Fruit fly (Drosophila melanogaster) whole organism, embryonic: ENCODE data around the gene Vdup1.
A peak's percentile ranks its signal among the peaks of the same experiment; 100 is the strongest.

Experiments used
- Adf1 ChIP-seq: fragments of 200-800 bp; sonication (Bioruptor generic); IDR thresholded peaks from 2 replicates; pipeline ENCODE4 v1.3.6; 2022; ENCODE audit warnings: missing biosample characterization, missing genetic modification characterization
- Atf3 ChIP-seq: fragments of 200-800 bp; sonication (Bioruptor generic); optimal IDR thresholded peaks from 3 replicates; lab custom pipeline; 2016; ENCODE audit warnings: missing biosample characterization, missing genetic modification characterization
- BEAF-32 ChIP-seq: fragments of 200-800 bp; sonication (Bioruptor generic); optimal IDR thresholded peaks from 3 replicates; lab custom pipeline; 2017; ENCODE audit warnings: missing biosample characterization, missing genetic modification characterization, mild to moderate bottlenecking, moderate library complexity, missing genetic modification reagents
- Bdp1 ChIP-seq: fragments of 200-800 bp; sonication (Bioruptor generic); optimal IDR thresholded peaks from 3 replicates; lab custom pipeline; 2016; ENCODE audit warnings: missing biosample characterization, missing genetic modification characterization
- BtbVII ChIP-seq: fragments of 200-800 bp; sonication (Bioruptor generic); optimal IDR thresholded peaks from 3 replicates; lab custom pipeline; 2017; ENCODE audit warnings: missing biosample characterization, mild to moderate bottlenecking, missing genetic modification characterization
- CG10462 ChIP-seq: fragments of 200-800 bp; sonication (Bioruptor generic); optimal IDR thresholded peaks from 2 replicates; lab custom pipeline; 2016; ENCODE audit warnings: missing biosample characterization, missing genetic modification characterization
- CG12236 ChIP-seq: fragments of 200-800 bp; sonication (Bioruptor generic); optimal IDR thresholded peaks from 2 replicates; lab custom pipeline; 2016; ENCODE audit warnings: missing biosample characterization, missing genetic modification characterization
- CG14050 ChIP-seq: fragments of 200-800 bp; sonication (Bioruptor generic); IDR thresholded peaks from 3 replicates; pipeline ENCODE4 v1.3.6; 2022; ENCODE audit warnings: missing biosample characterization, missing genetic modification characterization
- CG17802 ChIP-seq: fragments of 200-800 bp; sonication (Bioruptor generic); optimal IDR thresholded peaks from 2 replicates; lab custom pipeline; 2018; ENCODE audit warnings: missing biosample characterization, mild to moderate bottlenecking, missing genetic modification characterization, moderate library complexity
- CG2116 ChIP-seq: fragments of 200-800 bp; sonication (Bioruptor generic); optimal IDR thresholded peaks from 3 replicates; lab custom pipeline; 2018; ENCODE audit warnings: missing biosample characterization, mild to moderate bottlenecking, missing genetic modification characterization
- CG2678 ChIP-seq: fragments of 200-800 bp; sonication (Bioruptor generic); optimal IDR thresholded peaks from 3 replicates; lab custom pipeline; 2019; ENCODE audit warnings: missing biosample characterization, mild to moderate bottlenecking, missing genetic modification characterization, moderate library complexity
- CG31224 ChIP-seq: fragments of 200-800 bp; sonication (Bioruptor generic); IDR thresholded peaks from 2 replicates; pipeline ENCODE4 v1.3.6; 2022; ENCODE audit warnings: missing biosample characterization, missing genetic modification characterization
- CG33557 ChIP-seq: fragments of 200-800 bp; sonication (Bioruptor generic); optimal IDR thresholded peaks from 2 replicates; lab custom pipeline; 2019; ENCODE audit warnings: missing biosample characterization, mild to moderate bottlenecking, missing genetic modification characterization, moderate library complexity
- CG4282 ChIP-seq: fragments of 200-800 bp; sonication (Bioruptor generic); optimal IDR thresholded peaks from 2 replicates; lab custom pipeline; 2016; ENCODE audit warnings: missing biosample characterization, missing genetic modification characterization
- CG4854 ChIP-seq: fragments of 200-800 bp; sonication (Bioruptor generic); optimal IDR thresholded peaks from 2 replicates; lab custom pipeline; 2016; ENCODE audit warnings: missing biosample characterization, missing genetic modification characterization, inconsistent platforms
- CG7987 ChIP-seq: fragments of 200-800 bp; sonication (Bioruptor generic); optimal IDR thresholded peaks from 2 replicates; lab custom pipeline; 2018; ENCODE audit warnings: missing biosample characterization, mild to moderate bottlenecking, missing genetic modification characterization, moderate library complexity
- CG8281 ChIP-seq: fragments of 200-800 bp; sonication (Bioruptor generic); optimal IDR thresholded peaks from 2 replicates; lab custom pipeline; 2018; ENCODE audit warnings: missing biosample characterization, mild to moderate bottlenecking, missing genetic modification characterization, moderate library complexity
- D ChIP-seq, 2 experiments: fragments of 200-800 bp in 1 of 2; fragments of >200 bp in 1 of 2; sonication (Bioruptor generic) in 1 of 2; optimal IDR thresholded peaks; 2 replicates in 1 of 2; 3 replicates in 1 of 2; lab custom pipeline; 2017; ENCODE audit warnings: mild to moderate bottlenecking in 1 of 2, missing biosample characterization in 1 of 2, missing genetic modification characterization in 1 of 2, missing genetic modification reagents in 1 of 2
- Dad ChIP-seq: fragments of 200-800 bp; sonication (Bioruptor generic); optimal IDR thresholded peaks from 3 replicates; lab custom pipeline; 2016; ENCODE audit warnings: missing biosample characterization, missing genetic modification characterization
- Dip3 ChIP-seq: fragments of 200-800 bp; sonication (Bioruptor generic); optimal IDR thresholded peaks from 3 replicates; lab custom pipeline; 2016; ENCODE audit warnings: missing biosample characterization, missing genetic modification characterization
- Doc3 ChIP-seq: fragments of 200-800 bp; sonication (Bioruptor generic); IDR thresholded peaks from 3 replicates; pipeline ENCODE4 v1.3.6; 2022; ENCODE audit warnings: missing biosample characterization, missing genetic modification characterization; ENCODE audit not compliant: partially characterized antibody
- Fer2 ChIP-seq: fragments of 200-800 bp; sonication (Bioruptor generic); optimal IDR thresholded peaks from 2 replicates; lab custom pipeline; 2018; ENCODE audit warnings: missing biosample characterization, mild to moderate bottlenecking, missing genetic modification characterization, moderate library complexity
- Kr ChIP-seq: fragments of 200-800 bp; sonication (Bioruptor generic); optimal IDR thresholded peaks from 2 replicates; lab custom pipeline; 2017; ENCODE audit warnings: missing biosample characterization, mild to moderate bottlenecking, missing genetic modification characterization
- Lpt ChIP-seq: fragments of >200 bp; optimal IDR thresholded peaks from 2 replicates; lab custom pipeline; 2018; ENCODE audit warnings: missing biosample characterization, missing genetic modification characterization
- MESR4 ChIP-seq: fragments of 200-800 bp; sonication (Bioruptor generic); optimal IDR thresholded peaks from 2 replicates; lab custom pipeline; 2018; ENCODE audit warnings: missing biosample characterization, mild to moderate bottlenecking, missing genetic modification characterization, moderate library complexity
- Mes4 ChIP-seq: fragments of 200-800 bp; sonication (Bioruptor generic); optimal IDR thresholded peaks from 2 replicates; lab custom pipeline; 2016; ENCODE audit warnings: missing biosample characterization, missing genetic modification characterization
- Neu2 ChIP-seq: fragments of 200-800 bp; sonication (Bioruptor generic); optimal IDR thresholded peaks from 3 replicates; lab custom pipeline; 2016; ENCODE audit warnings: missing biosample characterization, missing genetic modification characterization, borderline replicate concordance
- Nf-YA ChIP-seq: fragments of 200-800 bp; sonication (Bioruptor generic); IDR thresholded peaks from 2 replicates; pipeline ENCODE4 v1.3.6; 2022; ENCODE audit warnings: missing biosample characterization, missing genetic modification characterization
- Side ChIP-seq: fragments of 200-800 bp; sonication (Bioruptor generic); optimal IDR thresholded peaks from 2 replicates; lab custom pipeline; 2016; ENCODE audit warnings: missing biosample characterization, missing genetic modification characterization
- Sry-δ ChIP-seq: fragments of 200-800 bp; sonication (Bioruptor generic); optimal IDR thresholded peaks from 2 replicates; lab custom pipeline; 2016; ENCODE audit warnings: missing biosample characterization, missing genetic modification characterization
- Vsx1 ChIP-seq: fragments of 200-800 bp; sonication (Bioruptor generic); optimal IDR thresholded peaks from 2 replicates; lab custom pipeline; 2017; ENCODE audit warnings: missing biosample characterization, mild to moderate bottlenecking, missing genetic modification characterization, missing genetic modification reagents
- ara ChIP-seq: fragments of 200-800 bp; sonication (Bioruptor generic); IDR thresholded peaks from 2 replicates; pipeline ENCODE4 v1.3.6; 2022; ENCODE audit warnings: missing biosample characterization, missing genetic modification characterization
- disco-r ChIP-seq: fragments of 200-800 bp; sonication (Bioruptor generic); optimal IDR thresholded peaks from 2 replicates; lab custom pipeline; 2016; ENCODE audit warnings: missing biosample characterization, missing genetic modification characterization
- emc ChIP-seq: fragments of 200-800 bp; sonication (Bioruptor generic); optimal IDR thresholded peaks from 2 replicates; lab custom pipeline; 2016; ENCODE audit warnings: missing biosample characterization, missing genetic modification characterization
- eve ChIP-seq, 2 experiments: fragments of >200 bp; optimal IDR thresholded peaks; 2 replicates each; lab custom pipeline; 2017; ENCODE audit warnings: missing biosample characterization in 2 of 2, missing genetic modification characterization in 2 of 2
- exex ChIP-seq: fragments of 200-800 bp; sonication (Bioruptor generic); optimal IDR thresholded peaks from 4 replicates; lab custom pipeline; 2018; ENCODE audit warnings: missing biosample characterization, mild to moderate bottlenecking, missing genetic modification characterization, moderate library complexity
- gt ChIP-seq: fragments of 200-800 bp; sonication (Bioruptor generic); IDR thresholded peaks from 2 replicates; pipeline ENCODE4 v1.3.6; 2022; ENCODE audit warnings: missing biosample characterization, missing genetic modification characterization
- h ChIP-seq: fragments of >200 bp; optimal IDR thresholded peaks from 2 replicates; lab custom pipeline; 2017
- mirr ChIP-seq: fragments of 200-800 bp; sonication (Bioruptor generic); optimal IDR thresholded peaks from 3 replicates; lab custom pipeline; 2018; ENCODE audit warnings: missing biosample characterization, mild to moderate bottlenecking, missing genetic modification characterization
- prd ChIP-seq, 3 experiments: fragments of >200 bp in 2 of 3; fragments of 200-800 bp in 1 of 3; sonication (Bioruptor generic) in 1 of 3; optimal IDR thresholded peaks in 2 of 3; IDR thresholded peaks in 1 of 3; 2 replicates in 2 of 3; 3 replicates in 1 of 3; pipeline versions ENCODE4 v1.3.6 to Lab custom; 2017 to 2022; ENCODE audit warnings: missing biosample characterization in 1 of 3, missing genetic modification characterization in 1 of 3
- pum ChIP-seq: fragments of 200-800 bp; sonication (Bioruptor generic); optimal IDR thresholded peaks from 2 replicates; lab custom pipeline; 2016; ENCODE audit warnings: missing biosample characterization, missing genetic modification characterization
- pzg ChIP-seq: fragments of 200-800 bp; sonication (Bioruptor generic); optimal IDR thresholded peaks from 3 replicates; lab custom pipeline; 2018; ENCODE audit warnings: missing biosample characterization, mild to moderate bottlenecking, missing genetic modification characterization, moderate library complexity
- rib ChIP-seq: fragments of 200-800 bp; sonication (Bioruptor generic); IDR thresholded peaks from 2 replicates; pipeline ENCODE4 v1.3.6; 2022; ENCODE audit warnings: missing biosample characterization, missing genetic modification characterization
- sd ChIP-seq: fragments of 200-800 bp; sonication (Bioruptor generic); optimal IDR thresholded peaks from 3 replicates; lab custom pipeline; 2018; ENCODE audit warnings: missing biosample characterization, mild to moderate bottlenecking, missing genetic modification characterization, moderate library complexity
- sim ChIP-seq: fragments of 200-800 bp; sonication (Bioruptor generic); IDR thresholded peaks from 2 replicates; pipeline ENCODE4 v1.3.6; 2022; ENCODE audit warnings: missing biosample characterization, missing genetic modification characterization
- so ChIP-seq: fragments of 200-800 bp; sonication (Bioruptor generic); IDR thresholded peaks from 3 replicates; pipeline ENCODE4 v1.3.6; 2022; ENCODE audit warnings: missing biosample characterization, missing genetic modification characterization
- sug ChIP-seq: fragments of 200-800 bp; optimal IDR thresholded peaks from 2 replicates; lab custom pipeline; 2019; ENCODE audit warnings: missing biosample characterization, mild to moderate bottlenecking, missing genetic modification characterization, moderate library complexity
- toy ChIP-seq: fragments of 200-800 bp; sonication (Bioruptor generic); IDR thresholded peaks from 2 replicates; pipeline ENCODE4 v1.3.6; 2022; ENCODE audit warnings: missing biosample characterization, missing genetic modification characterization
- trh ChIP-seq: fragments of 200-800 bp; sonication (Bioruptor generic); optimal IDR thresholded peaks from 2 replicates; lab custom pipeline; 2016; ENCODE audit warnings: missing biosample characterization, missing genetic modification characterization
- tup ChIP-seq: fragments of 200-800 bp; sonication (Bioruptor generic); optimal IDR thresholded peaks from 2 replicates; lab custom pipeline; 2016; ENCODE audit warnings: missing biosample characterization, mild to moderate bottlenecking, missing genetic modification characterization, moderate library complexity

Vdup1 gene

dm6 chr3L:216325-216724 lies 37.6 kb upstream of the Vdup1 start, which contains the start of gene Kaz1-ORFB (continued):
- TF ChIP-seq Mes4, result no peak
- no peak for TF ChIP-seq exex
- no peak for TF ChIP-seq Adf1 (GFP tag; lab: Robert Waterston, UW)
- no peak for TF ChIP-seq Dip3 (GFP tag; lab: Kevin White, UChicago)

dm6 chr3L:212520-212919 lies 33.8 kb upstream of the Vdup1 start, which contains the start of the genes thoc7 and Dis3l2:
thoc7 (minus strand) TSS chr3L:212687.
Dis3l2 (plus strand) TSS chr3L:212709.
- TF ChIP-seq mirr (GFP tag; lab: Kevin White, UChicago) (no peak), ara (GFP tag; lab: Robert Waterston, UW) (no peak), CG33557 (GFP tag; lab: Kevin White, UChicago) (no peak), Mes4 (no peak), Side (no peak), Bdp1 (GFP tag; lab: Kevin White, UChicago) (no peak), sim (GFP tag; lab: Robert Waterston, UW) (no peak), pzg (GFP tag; lab: Kevin White, UChicago) (peak; percentile 61), Vsx1 (GFP tag; lab: Kevin White, UChicago) (no peak), trh (no peak), pum (GFP tag; lab: Kevin White, UChicago) (no peak), gt (GFP tag; lab: Robert Waterston, UW) (no peak), Sry-δ (peak; percentile 16), so (GFP tag; lab: Robert Waterston, UW) (no peak), emc (GFP tag; lab: Kevin White, UChicago) (no peak), CG17802 (tag; lab: Kevin White, UChicago) (no peak), disco-r (GFP tag; lab: Kevin White, UChicago) (no peak), CG2116 (GFP tag; lab: Kevin White, UChicago) (peak; percentile 10), CG7987 (GFP tag; lab: Kevin White, UChicago) (no peak), Kr (no peak), CG4282 (GFP tag; lab: Kevin White, UChicago) (no peak), rib (no peak), Doc3 (GFP tag; lab: Robert Waterston, UW) (no peak), CG4854 (no peak), CG2678 (no peak), exex (no peak), sd (tag; lab: Kevin White, UChicago) (no peak), Neu2 (no peak), CG12236 (GFP tag; lab: Kevin White, UChicago) (no peak), CG31224 (GFP tag; lab: Robert Waterston, UW) (no peak), CG14050 (GFP tag; lab: Robert Waterston, UW) (no peak), tup (GFP tag; lab: Kevin White, UChicago) (no peak), toy (GFP tag; lab: Robert Waterston, UW) (no peak), Atf3 (GFP tag; lab: Kevin White, UChicago) (no peak), MESR4 (GFP tag; lab: Kevin White, UChicago) (peak; percentile 80), CG8281 (tag; lab: Kevin White, UChicago) (no peak), sug (tag; lab: Kevin White, UChicago) (no peak), BEAF-32 (GFP tag; lab: Kevin White, UChicago) (peak; percentile 24), Nf-YA (GFP tag; lab: Robert Waterston, UW) (no peak), prd (optimal IDR thresholded peaks at IDR 0.05; lab: Kevin White, UChicago) (no peak), prd (GFP tag; IDR thresholded peaks at IDR 0.05; lab: Robert Waterston, UW) (no peak), Dad (GFP tag; lab: Kevin White, UChicago) (no peak), eve (GFP tag; optimal IDR thresholded peaks at IDR 0.05; lab: Kevin White, UChicago) (no peak), h (no peak), Fer2 (no peak), CG10462 (GFP tag; lab: Kevin White, UChicago) (no peak), D (optimal IDR thresholded peaks at IDR 0.05; lab: Kevin White, UChicago) (no peak), D (GFP tag; optimal IDR thresholded peaks at IDR 0.05; lab: Kevin White, UChicago) (no peak), BtbVII (GFP tag; lab: Kevin White, UChicago) (no peak), Lpt (GFP tag; lab: Kevin White, UChicago) (no peak)
